Fruit fly (Drosophila melanogaster) whole organism, adult: Measurements from ENCODE around the gene CG6951.
A peak's percentile ranks its signal among the peaks of the same experiment; 100 is the strongest.

Source experiments
- CG11617 ChIP-seq: fragments of 200-800 bp; sonication (Bioruptor generic); optimal IDR thresholded peaks from 2 replicates; lab custom pipeline; 2017; ENCODE audit warnings: mild to moderate bottlenecking, missing biosample characterization, missing genetic modification reagents, missing genetic modification characterization
- CG12768 ChIP-seq: fragments of 200-800 bp; sonication (Bioruptor generic); optimal IDR thresholded peaks from 2 replicates; lab custom pipeline; 2017; ENCODE audit warnings: missing biosample characterization, missing genetic modification characterization, mild to moderate bottlenecking, moderate library complexity, missing genetic modification reagents
- CG14711 ChIP-seq: fragments of 200-800 bp; sonication (Bioruptor generic); optimal IDR thresholded peaks from 2 replicates; lab custom pipeline; 2018; ENCODE audit warnings: missing biosample characterization, mild to moderate bottlenecking, missing genetic modification characterization, moderate library complexity
- CG1620 ChIP-seq: fragments of 200-800 bp; sonication (Bioruptor generic); optimal IDR thresholded peaks from 2 replicates; lab custom pipeline; 2016; ENCODE audit warnings: missing biosample characterization, missing genetic modification characterization
- CG33017 ChIP-seq: fragments of 200-800 bp; sonication (Bioruptor generic); optimal IDR thresholded peaks from 2 replicates; lab custom pipeline; 2018; ENCODE audit warnings: missing biosample characterization, mild to moderate bottlenecking, missing genetic modification characterization, moderate library complexity
- CG5204 ChIP-seq: fragments of 200-800 bp; sonication (Bioruptor generic); optimal IDR thresholded peaks from 2 replicates; lab custom pipeline; 2016; ENCODE audit warnings: missing biosample characterization, missing genetic modification characterization
- CG7045 ChIP-seq: fragments of 200-800 bp; sonication (Bioruptor generic); optimal IDR thresholded peaks from 2 replicates; lab custom pipeline; 2017; ENCODE audit warnings: missing biosample characterization, mild to moderate bottlenecking, missing genetic modification characterization
- CG7101 ChIP-seq: fragments of 200-800 bp; sonication (Bioruptor generic); optimal IDR thresholded peaks from 2 replicates; lab custom pipeline; 2018; ENCODE audit warnings: missing biosample characterization, mild to moderate bottlenecking, missing genetic modification characterization, moderate library complexity
- Clk ChIP-seq: fragments of 200-800 bp; sonication (Bioruptor generic); optimal IDR thresholded peaks from 2 replicates; lab custom pipeline; 2017; ENCODE audit warnings: missing biosample characterization, missing genetic modification characterization
- Crg-1 ChIP-seq: fragments of 200-800 bp; sonication (Bioruptor generic); optimal IDR thresholded peaks from 2 replicates; lab custom pipeline; 2016; ENCODE audit warnings: missing biosample characterization, missing genetic modification characterization
- Hr96 ChIP-seq: fragments of 200-800 bp; sonication (Bioruptor generic); optimal IDR thresholded peaks from 2 replicates; lab custom pipeline; 2016; ENCODE audit warnings: missing biosample characterization, missing genetic modification characterization
- Mnt ChIP-seq: fragments of 200-800 bp; sonication (Bioruptor generic); optimal IDR thresholded peaks from 2 replicates; lab custom pipeline; 2016; ENCODE audit warnings: missing biosample characterization, mild to moderate bottlenecking, missing genetic modification characterization
- bab1 ChIP-seq: fragments of 200-800 bp; sonication (Bioruptor generic); optimal IDR thresholded peaks from 3 replicates; lab custom pipeline; 2019; ENCODE audit warnings: missing biosample characterization, mild to moderate bottlenecking, missing genetic modification characterization, moderate library complexity
- cic ChIP-seq: fragments of 200-800 bp; sonication (Bioruptor generic); optimal IDR thresholded peaks from 2 replicates; lab custom pipeline; 2017; ENCODE audit warnings: missing biosample characterization, mild to moderate bottlenecking, missing genetic modification characterization, moderate library complexity
- cnc ChIP-seq, 2 experiments: fragments of >200 bp; optimal IDR thresholded peaks; 2 replicates each; lab custom pipeline; 2017
- kay ChIP-seq: fragments of 200-800 bp; sonication (Bioruptor generic); peaks from one replicate; lab custom pipeline; 2016; ENCODE audit warnings: missing biosample characterization, missing genetic modification characterization, borderline replicate concordance
- ovo ChIP-seq: fragments of 200-800 bp; sonication (Bioruptor generic); optimal IDR thresholded peaks from 2 replicates; lab custom pipeline; 2016; ENCODE audit warnings: missing biosample characterization, missing genetic modification characterization
- pad ChIP-seq: fragments of 200-800 bp; sonication (Bioruptor generic); optimal IDR thresholded peaks from 3 replicates; lab custom pipeline; 2017; ENCODE audit warnings: missing biosample characterization, missing genetic modification characterization, mild to moderate bottlenecking, moderate library complexity, missing genetic modification reagents
- tj ChIP-seq: fragments of 200-800 bp; sonication (Bioruptor generic); optimal IDR thresholded peaks from 3 replicates; lab custom pipeline; 2017; ENCODE audit warnings: missing biosample characterization, mild to moderate bottlenecking, missing genetic modification characterization, moderate library complexity
- toe ChIP-seq: fragments of 200-800 bp; sonication (Bioruptor generic); optimal IDR thresholded peaks from 2 replicates; lab custom pipeline; 2016; ENCODE audit warnings: missing biosample characterization, missing genetic modification characterization

The CG6951 gene

dm6 chr3L:20223398-20223951, 17.6 kb upstream of the CG6951 start, which contains the start of gene CG17147:
CG17147 (plus strand) TSS chr3L:20223932.
- no peak for TF ChIP-seq toe (GFP tag; lab: Kevin White, UChicago)
- TF ChIP-seq tj (GFP tag; lab: Kevin White, UChicago): no peak
- no peak for TF ChIP-seq CG5204

- peak; percentile 36 for TF ChIP-seq bab1 (GFP tag; lab: Kevin White, UChicago)
- no peak for TF ChIP-seq kay (GFP tag; lab: Kevin White, UChicago)
- no peak for TF ChIP-seq ovo (GFP tag; lab: Kevin White, UChicago)
- TF ChIP-seq CG7101 (tag; lab: Kevin White, UChicago): no peak
- TF ChIP-seq Hr96 (GFP tag; lab: Kevin White, UChicago): no peak
These were observed 14.9 kb upstream of the CG6951 start for dm6 chr3L:20226153-20226552.

- TF ChIP-seq tj (GFP tag; lab: Kevin White, UChicago) (no peak), CG1620 (GFP tag; lab: Kevin White, UChicago) (no peak), ovo (GFP tag; lab: Kevin White, UChicago) (peak; percentile 70), CG7045 (GFP tag; lab: Kevin White, UChicago) (no peak), CG7101 (tag; lab: Kevin White, UChicago) (no peak), CG5204 (no peak), toe (GFP tag; lab: Kevin White, UChicago) (peak; percentile 1), cnc (optimal IDR thresholded peaks at IDR 0.05; lab: Kevin White, UChicago) (no peak), kay (GFP tag; lab: Kevin White, UChicago) (no peak), CG12768 (peak; percentile 49), Mnt (GFP tag; lab: Kevin White, UChicago) (peak; percentile 57), bab1 (GFP tag; lab: Kevin White, UChicago) (peak; percentile 33), pad (GFP tag; lab: Kevin White, UChicago) (peak; percentile 46), CG33017 (peak; percentile 33), cic (GFP tag; lab: Kevin White, UChicago) (peak; percentile 85)
These were observed 10.8 kb upstream of the CG6951 start for dm6 chr3L:20230178-20230775.

- TF ChIP-seq toe (GFP tag; lab: Kevin White, UChicago): no peak
- no peak for TF ChIP-seq Mnt (GFP tag; lab: Kevin White, UChicago)
- TF ChIP-seq CG12768: no peak
- no peak for TF ChIP-seq CG1620 (GFP tag; lab: Kevin White, UChicago)
- TF ChIP-seq ovo (GFP tag; lab: Kevin White, UChicago): no peak
- no peak for TF ChIP-seq cic (GFP tag; lab: Kevin White, UChicago)
- no peak for TF ChIP-seq CG7101 (tag; lab: Kevin White, UChicago)
- no peak for TF ChIP-seq cnc (optimal IDR thresholded peaks at IDR 0.05; lab: Kevin White, UChicago)
- no peak for TF ChIP-seq CG5204
- no peak for TF ChIP-seq Crg-1 (GFP tag; lab: Kevin White, UChicago)
- TF ChIP-seq CG14711 (tag; lab: Kevin White, UChicago): no peak
- TF ChIP-seq pad (GFP tag; lab: Kevin White, UChicago): no peak
- no peak for TF ChIP-seq kay (GFP tag; lab: Kevin White, UChicago)
- no peak for TF ChIP-seq CG33017
These were observed 9.7 kb upstream of the CG6951 start, which contains the start of gene CG13813 for dm6 chr3L:20231369-20231768. CG13813 (plus strand) TSS chr3L:20231669.

- no peak for TF ChIP-seq kay (GFP tag; lab: Kevin White, UChicago)
- TF ChIP-seq pad (GFP tag; lab: Kevin White, UChicago): no peak
- TF ChIP-seq ovo (GFP tag; lab: Kevin White, UChicago): no peak
- TF ChIP-seq CG5204: no peak
- no peak for TF ChIP-seq CG7101 (tag; lab: Kevin White, UChicago)
- TF ChIP-seq cic (GFP tag; lab: Kevin White, UChicago): no peak
- TF ChIP-seq Clk (GFP tag; lab: Kevin White, UChicago): no peak
- TF ChIP-seq Crg-1 (GFP tag; lab: Kevin White, UChicago): no peak
- no peak for TF ChIP-seq Mnt (GFP tag; lab: Kevin White, UChicago)
- TF ChIP-seq CG33017: no peak
- TF ChIP-seq bab1 (GFP tag; lab: Kevin White, UChicago): no peak
- TF ChIP-seq CG7045 (GFP tag; lab: Kevin White, UChicago): no peak
- no peak for TF ChIP-seq CG1620 (GFP tag; lab: Kevin White, UChicago)
- no peak for TF ChIP-seq Hr96 (GFP tag; lab: Kevin White, UChicago)
- no peak for TF ChIP-seq cnc (optimal IDR thresholded peaks at IDR 0.05; lab: Kevin White, UChicago)
- TF ChIP-seq CG14711 (tag; lab: Kevin White, UChicago): no peak
- no peak for TF ChIP-seq CG11617
- no peak for TF ChIP-seq tj (GFP tag; lab: Kevin White, UChicago)
These were observed 3.9 kb upstream of the CG6951 start for dm6 chr3L:20237167-20237566.

dm6 chr3L:20240753-20241152, 314 bp upstream of the CG6951 start, which contains the start of gene Clc:
Clc (plus strand) TSS chr3L:20241053.
- TF ChIP-seq Mnt (GFP tag; lab: Kevin White, UChicago) (no peak), toe (GFP tag; lab: Kevin White, UChicago) (no peak), CG12768 (no peak), Crg-1 (GFP tag; lab: Kevin White, UChicago) (no peak), CG7101 (tag; lab: Kevin White, UChicago) (no peak), CG1620 (GFP tag; lab: Kevin White, UChicago) (no peak), kay (GFP tag; lab: Kevin White, UChicago) (no peak), tj (GFP tag; lab: Kevin White, UChicago) (no peak), bab1 (GFP tag; lab: Kevin White, UChicago) (no peak), pad (GFP tag; lab: Kevin White, UChicago) (no peak), ovo (GFP tag; lab: Kevin White, UChicago) (no peak), Clk (GFP tag; lab: Kevin White, UChicago) (no peak), CG7045 (GFP tag; lab: Kevin White, UChicago) (no peak), cnc (optimal IDR thresholded peaks at IDR 0.05; lab: Kevin White, UChicago) (no peak), CG11617 (no peak), CG33017 (no peak), CG14711 (tag; lab: Kevin White, UChicago) (no peak)
